Worm (Caenorhabditis elegans): Measurements from ENCODE around the gene clec-256.

DNA sequence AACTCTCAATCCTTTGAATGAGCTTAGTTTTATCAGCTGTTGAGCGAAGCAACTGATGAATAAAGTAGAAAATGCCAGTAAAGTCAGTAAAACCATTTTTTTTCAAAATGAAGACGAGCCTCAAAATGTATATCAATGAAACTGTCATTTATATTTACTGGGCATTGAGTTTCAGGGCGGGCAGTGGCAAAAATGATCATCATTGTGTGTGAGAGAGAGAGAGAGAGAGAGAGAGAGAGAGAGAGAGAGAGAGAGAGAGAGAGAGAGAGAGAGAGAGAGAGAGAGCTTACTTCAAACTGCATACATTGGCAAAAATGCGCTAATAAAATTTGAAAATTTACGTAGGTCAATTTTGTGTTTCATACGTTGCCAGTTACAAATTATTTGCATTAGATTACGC, 11.3 kb upstream of the clec-256 start, which contains the start of gene F11D11.3:
- no peak for TF ChIP-seq med-1 (GFP tag; optimal IDR thresholded peaks at IDR 0.05; ENCODE audit: insufficient read depth)
- TF ChIP-seq flt-1 (GFP tag; IDR thresholded peaks at IDR 0.05): no peak
- no peak for TF ChIP-seq ztf-23 (GFP tag; IDR thresholded peaks at IDR 0.05)

Measured in whole organism, midembryonic.